Worm (Caenorhabditis elegans) whole organism, midembryonic: ENCODE measurements around the gene pqn-87.

Source experiments
- klf-2 ChIP-seq: fragments of 200-800 bp; sonication (Bioruptor generic); conservative IDR thresholded peaks from 2 replicates; pipeline ENCODE4 v1.3.6; 2022; ENCODE audit warnings: missing genetic modification reagents, missing genetic modification characterization, missing compliant biosample characterization
- med-1 ChIP-seq: sonication (generic microtip); optimal IDR thresholded peaks from 2 replicates; lab custom pipeline; 2017; ENCODE audit warnings: missing genetic modification characterization, mild to moderate bottlenecking, missing compliant biosample characterization, antibody characterized with exemption, missing genetic modification reagents; ENCODE audit not compliant: insufficient read depth
- ref-1 ChIP-seq: fragments of 200-800 bp; sonication (Bioruptor generic); conservative IDR thresholded peaks from 2 replicates; pipeline ENCODE4 v1.3.6; 2022; ENCODE audit warnings: missing genetic modification reagents, missing genetic modification characterization, missing compliant biosample characterization

ce11 chrII:12208741-12209140 is 16.1 kb downstream of the pqn-87 start:
- TF ChIP-seq klf-2 (GFP tag; lab: Robert Waterston, UW) (no peak), ref-1 (GFP tag; lab: Robert Waterston, UW) (no peak), med-1 (GFP tag; lab: Kevin White, UChicago) (no peak)
